Worm (Caenorhabditis elegans) whole organism, L4 larva: ENCODE results near the gene szy-4.
A peak's percentile ranks its signal among the peaks of the same experiment; 100 is the strongest.

Source experiments
- D1046.2 ChIP-seq: fragments of 200-800 bp; sonication (Bioruptor generic); IDR thresholded peaks from 2 replicates; pipeline ENCODE4 v1.3.6; 2022; ENCODE audit warnings: missing genetic modification characterization, missing compliant biosample characterization
- F44E2.7 ChIP-seq: fragments of 200-800 bp; sonication (Bioruptor generic); IDR thresholded peaks from 2 replicates; pipeline ENCODE4 v2.1.2; 2022; ENCODE audit warnings: missing genetic modification characterization, missing compliant biosample characterization
- F49E8.2 ChIP-seq: sonication (generic microtip); optimal IDR thresholded peaks from 2 replicates; lab custom pipeline; 2016; ENCODE audit warnings: missing compliant biosample characterization, mild to moderate bottlenecking, missing genetic modification characterization, borderline replicate concordance
- T26A8.4 ChIP-seq: fragments of 200-800 bp; sonication (Bioruptor generic); IDR thresholded peaks from 2 replicates; pipeline ENCODE4 v1.3.6; 2022; ENCODE audit warnings: missing genetic modification characterization, missing compliant biosample characterization
- Y5F2A.4 ChIP-seq: fragments of 200-800 bp; sonication (Bioruptor generic); optimal IDR thresholded peaks from 2 replicates; lab custom pipeline; 2018; ENCODE audit warnings: mild to moderate bottlenecking, missing genetic modification characterization, missing compliant biosample characterization
- ZK546.5 ChIP-seq, 2 experiments: sonication (generic microtip); optimal IDR thresholded peaks; 2 replicates each; lab custom pipeline; 2017; ENCODE audit warnings: missing biosample characterization in 2 of 2, missing genetic modification characterization in 2 of 2
- ama-1 ChIP-seq: fragments of 150-350 bp; optimal IDR thresholded peaks from 2 replicates; lab custom pipeline; 2014; ENCODE audit warnings: inconsistent platforms, mixed read lengths
- ceh-20 ChIP-seq: fragments of 200-800 bp; sonication (Bioruptor generic); IDR thresholded peaks from 2 replicates; pipeline ENCODE4 v1.3.6; 2022; ENCODE audit warnings: missing genetic modification reagents, missing genetic modification characterization, missing compliant biosample characterization
- ceh-32 ChIP-seq: sonication (generic microtip); optimal IDR thresholded peaks from 2 replicates; lab custom pipeline; 2016; ENCODE audit warnings: mild to moderate bottlenecking, missing genetic modification characterization, missing compliant biosample characterization; ENCODE audit not compliant: poor library complexity
- ceh-44 ChIP-seq: fragments of 200-800 bp; sonication (Bioruptor generic); IDR thresholded peaks from 2 replicates; pipeline ENCODE4 v1.3.6; 2022; ENCODE audit warnings: missing genetic modification reagents, missing genetic modification characterization, missing compliant biosample characterization
- ceh-62 ChIP-seq: sonication (generic microtip); optimal IDR thresholded peaks from 2 replicates; lab custom pipeline; 2017; ENCODE audit warnings: missing biosample characterization, missing genetic modification characterization
- daf-16 ChIP-seq, 3 experiments: sonication (generic microtip); optimal IDR thresholded peaks; 2 replicates each; lab custom pipeline; 2016 to 2017; ENCODE audit warnings: missing genetic modification characterization in 3 of 3, missing genetic modification reagents in 3 of 3, mild to moderate bottlenecking in 2 of 3, missing compliant biosample characterization in 2 of 3, missing biosample characterization in 1 of 3, moderate library complexity in 1 of 3
- daf-19 ChIP-seq: fragments of 200-800 bp; sonication (Bioruptor generic); conservative IDR thresholded peaks from 2 replicates; pipeline ENCODE4 v1.3.6; 2022; ENCODE audit warnings: missing genetic modification characterization, missing compliant biosample characterization
- daf-8 ChIP-seq: fragments of 200-800 bp; sonication (Bioruptor generic); IDR thresholded peaks from 2 replicates; pipeline ENCODE4 v1.3.6; 2022; ENCODE audit warnings: missing genetic modification characterization, missing compliant biosample characterization
- dmd-6 ChIP-seq: fragments of 200-800 bp; sonication (Bioruptor generic); IDR thresholded peaks from 2 replicates; pipeline ENCODE4 v1.3.6; 2022; ENCODE audit warnings: missing genetic modification reagents, missing genetic modification characterization, missing compliant biosample characterization
- dmd-9 ChIP-seq: fragments of 200-800 bp; sonication (Bioruptor generic); IDR thresholded peaks from 2 replicates; pipeline ENCODE4 v1.3.6; 2022; ENCODE audit warnings: missing genetic modification reagents, missing genetic modification characterization, missing compliant biosample characterization
- duxl-1 ChIP-seq: sonication (generic microtip); optimal IDR thresholded peaks from 2 replicates; lab custom pipeline; 2016; ENCODE audit warnings: mild to moderate bottlenecking, missing genetic modification characterization, moderate library complexity, missing compliant biosample characterization; ENCODE audit not compliant: poor library complexity
- dve-1 ChIP-seq: sonication (generic microtip); optimal IDR thresholded peaks from 2 replicates; lab custom pipeline; 2017; ENCODE audit warnings: antibody characterized with exemption, mild to moderate bottlenecking, missing genetic modification characterization, missing compliant biosample characterization; ENCODE audit not compliant: insufficient read depth
- egl-43 ChIP-seq: fragments of 200-800 bp; sonication (Bioruptor generic); IDR thresholded peaks from 2 replicates; pipeline ENCODE4 v1.3.6; 2022; ENCODE audit warnings: missing genetic modification reagents, missing genetic modification characterization, missing compliant biosample characterization
- gei-8 ChIP-seq: fragments of 200-800 bp; sonication (Bioruptor generic); optimal IDR thresholded peaks from 2 replicates; lab custom pipeline; 2018; ENCODE audit warnings: mild to moderate bottlenecking, missing genetic modification characterization, missing compliant biosample characterization
- jun-1 ChIP-seq: fragments of 150-350 bp; optimal IDR thresholded peaks from 2 replicates; lab custom pipeline; 2014; ENCODE audit warnings: missing biosample characterization, missing genetic modification reagents, missing genetic modification characterization
- lim-7 ChIP-seq: fragments of 200-800 bp; sonication (Bioruptor generic); IDR thresholded peaks from 2 replicates; pipeline ENCODE4 v1.3.6; 2022; ENCODE audit warnings: missing genetic modification characterization, missing compliant biosample characterization
- lin-1 ChIP-seq: fragments of 200-800 bp; sonication (Bioruptor generic); IDR thresholded peaks from 2 replicates; pipeline ENCODE4 v1.3.6; 2022; ENCODE audit warnings: missing genetic modification reagents, missing genetic modification characterization, missing compliant biosample characterization
- lin-13 ChIP-seq: fragments of 150-350 bp; optimal IDR thresholded peaks from 2 replicates; lab custom pipeline; 2014; ENCODE audit warnings: missing biosample characterization, missing genetic modification reagents, missing genetic modification characterization
- lin-15B ChIP-seq: fragments of 150-350 bp; sonication (generic microtip); optimal IDR thresholded peaks from 3 replicates; lab custom pipeline; 2014; ENCODE audit warnings: missing biosample characterization, missing genetic modification characterization
- lin-38 ChIP-seq: fragments of 200-800 bp; sonication (Bioruptor generic); IDR thresholded peaks from 2 replicates; pipeline ENCODE4 v1.3.6; 2022; ENCODE audit warnings: missing genetic modification reagents, missing genetic modification characterization, missing compliant biosample characterization
- madf-9 ChIP-seq: fragments of 200-800 bp; sonication (Bioruptor generic); conservative IDR thresholded peaks from 2 replicates; pipeline ENCODE4 v1.3.6; 2022; ENCODE audit warnings: missing genetic modification reagents, missing genetic modification characterization, missing compliant biosample characterization
- mdl-1 ChIP-seq, 2 experiments: fragments of 150-350 bp in 1 of 2; sonication (generic microtip) in 1 of 2; optimal IDR thresholded peaks; 2 replicates each; lab custom pipeline; 2014 to 2017; ENCODE audit warnings: missing biosample characterization in 2 of 2, missing genetic modification characterization in 2 of 2
- mdt-29 ChIP-seq: fragments of 200-800 bp; sonication (Bioruptor generic); IDR thresholded peaks from 2 replicates; pipeline ENCODE4 v1.3.6; 2022; ENCODE audit warnings: missing genetic modification reagents, missing genetic modification characterization, missing compliant biosample characterization
- mes-2 ChIP-seq: sonication (generic microtip); optimal IDR thresholded peaks from 2 replicates; lab custom pipeline; 2016; ENCODE audit warnings: missing genotype, mild to moderate bottlenecking, missing genetic modification characterization, missing compliant biosample characterization; ENCODE audit not compliant: poor library complexity, severe bottlenecking
- nhr-10 ChIP-seq: fragments of 150-350 bp; optimal IDR thresholded peaks from 2 replicates; lab custom pipeline; 2014; ENCODE audit warnings: missing biosample characterization, missing genetic modification characterization
- nhr-11 ChIP-seq: fragments of 150-350 bp; optimal IDR thresholded peaks from 2 replicates; lab custom pipeline; 2014; ENCODE audit warnings: missing biosample characterization, missing genetic modification characterization
- nhr-28 ChIP-seq: fragments of 150-350 bp; optimal IDR thresholded peaks from 2 replicates; lab custom pipeline; 2014; ENCODE audit warnings: missing biosample characterization, missing genetic modification characterization
- nhr-6 ChIP-seq: fragments of 150-350 bp; optimal IDR thresholded peaks from 2 replicates; lab custom pipeline; 2014; ENCODE audit warnings: missing biosample characterization, missing genetic modification characterization
- pha-4 ChIP-seq, 2 experiments: fragments of 150-350 bp in 1 of 2; fragments of 200-800 bp in 1 of 2; sonication (Bioruptor generic) in 1 of 2; IDR thresholded peaks in 1 of 2; optimal IDR thresholded peaks in 1 of 2; 2 replicates each; pipeline versions ENCODE4 v1.3.6 to Lab custom; 2014 to 2022; ENCODE audit warnings: missing genetic modification characterization in 2 of 2, missing genetic modification reagents in 2 of 2, missing biosample characterization in 1 of 2, missing compliant biosample characterization in 1 of 2
- php-3 ChIP-seq: fragments of 200-800 bp; sonication (Bioruptor generic); IDR thresholded peaks from 2 replicates; pipeline ENCODE4 v1.3.6; 2022; ENCODE audit warnings: missing genetic modification reagents, missing genetic modification characterization, missing compliant biosample characterization
- saeg-2 ChIP-seq: fragments of 200-800 bp; sonication (Bioruptor generic); IDR thresholded peaks from 2 replicates; pipeline ENCODE4 v1.3.6; 2022; ENCODE audit warnings: missing genetic modification reagents, missing genetic modification characterization, missing compliant biosample characterization
- set-16 ChIP-seq: fragments of 200-800 bp; sonication (Bioruptor generic); IDR thresholded peaks from 2 replicates; pipeline ENCODE4 v1.3.6; 2022; ENCODE audit warnings: missing genetic modification reagents, missing genetic modification characterization, missing compliant biosample characterization
- snpc-1.2 ChIP-seq: fragments of 200-800 bp; sonication (Bioruptor generic); IDR thresholded peaks from 2 replicates; pipeline ENCODE4 v1.3.6; 2022; ENCODE audit warnings: missing genetic modification reagents, missing genetic modification characterization, missing compliant biosample characterization
- snpc-4 ChIP-seq: fragments of 150-350 bp; optimal IDR thresholded peaks from 2 replicates; lab custom pipeline; 2014; ENCODE audit warnings: missing biosample characterization, missing genetic modification characterization
- unc-130 ChIP-seq: sonication (generic microtip); optimal IDR thresholded peaks from 2 replicates; lab custom pipeline; 2016; ENCODE audit warnings: missing genetic modification reagents, missing genetic modification characterization, missing compliant biosample characterization
- unc-39 ChIP-seq: sonication (generic microtip); optimal IDR thresholded peaks from 2 replicates; lab custom pipeline; 2017; ENCODE audit warnings: missing biosample characterization, missing genetic modification characterization
- vab-7 ChIP-seq: fragments of 200-800 bp; sonication (Bioruptor generic); IDR thresholded peaks from 2 replicates; pipeline ENCODE4 v1.3.6; 2022; ENCODE audit warnings: missing genetic modification reagents, missing genetic modification characterization, missing compliant biosample characterization
- zfp-3 ChIP-seq: fragments of 200-800 bp; sonication (Bioruptor generic); conservative IDR thresholded peaks from 2 replicates; pipeline ENCODE4 v1.3.6; 2022; ENCODE audit warnings: missing genetic modification reagents, missing genetic modification characterization, missing compliant biosample characterization
- zip-2 ChIP-seq: fragments of 150-350 bp; optimal IDR thresholded peaks from 2 replicates; lab custom pipeline; 2014; ENCODE audit warnings: missing biosample characterization, missing genetic modification characterization
- ztf-11 ChIP-seq: fragments of 150-350 bp; optimal IDR thresholded peaks from 2 replicates; lab custom pipeline; 2014; ENCODE audit warnings: missing biosample characterization, missing genetic modification characterization

Gene szy-4

ce11 chrII:6248503-6248902 is 50.0 kb downstream of the szy-4 start (continued):
- TF ChIP-seq nhr-10 (tag; lab: Kevin White, UChicago) = no peak
- TF ChIP-seq F44E2.7 (GFP tag; lab: Robert Waterston, UW) = no peak
- no peak for TF ChIP-seq snpc-4 (tag; lab: Kevin White, UChicago)
- no peak for TF ChIP-seq gei-8
- no peak for TF ChIP-seq unc-39 (tag; lab: Kevin White, UChicago)
- no peak; the same call in 1 of the 2 replicates for TF ChIP-seq vab-7 (GFP tag; lab: Robert Waterston, UW)
- TF ChIP-seq lim-7 = peak; percentile 70
- peak; percentile 57; the same call in 1 of the 2 replicates for TF ChIP-seq pha-4 (GFP tag; IDR thresholded peaks at IDR 0.05; lab: Robert Waterston, UW)
- no peak for TF ChIP-seq pha-4 (tag; optimal IDR thresholded peaks at IDR 0.05; lab: Kevin White, UChicago)
- TF ChIP-seq madf-9 (GFP tag; lab: Robert Waterston, UW) = no peak
- no peak for TF ChIP-seq egl-43
- TF ChIP-seq daf-8 (GFP tag; lab: Robert Waterston, UW) = no peak
- no peak for TF ChIP-seq T26A8.4 (GFP tag; lab: Robert Waterston, UW)
- no peak for TF ChIP-seq saeg-2 (GFP tag; lab: Robert Waterston, UW)
- no peak for TF ChIP-seq ceh-62 (tag; lab: Kevin White, UChicago)
- TF ChIP-seq ceh-44 (GFP tag; lab: Robert Waterston, UW) = no peak
- no peak for TF ChIP-seq lin-13 (GFP tag; lab: Kevin White, UChicago)
- 0 out of 2 replicates have a peak, but pooled peaks have one; percentile 29 for TF ChIP-seq mdt-29 (GFP tag; lab: Robert Waterston, UW)
- TF ChIP-seq daf-16 (GFP tag; optimal IDR thresholded peaks at IDR 0.05; lab: Kevin White, UChicago) = peak in 1 of 2 experiments; percentile 54
- peak; percentile 39 for TF ChIP-seq daf-16 (tag; optimal IDR thresholded peaks at IDR 0.05; lab: Kevin White, UChicago)
- TF ChIP-seq Y5F2A.4 (GFP tag; lab: Kevin White, UChicago) = peak; percentile 67
- TF ChIP-seq jun-1 (tag; lab: Kevin White, UChicago) = no peak
- peak; percentile 11; the same call in 1 of the 2 replicates for TF ChIP-seq set-16 (GFP tag; lab: Robert Waterston, UW)
- TF ChIP-seq unc-130 = peak; percentile 13
- TF ChIP-seq lin-15B (tag; lab: Kevin White, UChicago) = no peak
- TF ChIP-seq ZK546.5 (tag; optimal IDR thresholded peaks at IDR 0.05; lab: Kevin White, UChicago) = no peak
- no peak for TF ChIP-seq mdl-1 (tag; optimal IDR thresholded peaks at IDR 0.05; lab: Kevin White, UChicago)
- 0 out of 2 replicates have a peak, but pooled peaks have one; percentile 35 for TF ChIP-seq dmd-9
- peak; percentile 67; the same call in 1 of the 2 replicates for TF ChIP-seq php-3 (GFP tag; lab: Robert Waterston, UW)
- peak; percentile 70 for TF ChIP-seq lin-38 (GFP tag; lab: Robert Waterston, UW)
- 0 out of 2 replicates have a peak, but pooled peaks have one; percentile 30 for TF ChIP-seq ceh-20 (GFP tag; lab: Robert Waterston, UW)
- TF ChIP-seq D1046.2 (GFP tag; lab: Robert Waterston, UW) = peak; percentile 77; the same call in 1 of the 2 replicates
- TF ChIP-seq zip-2 = no peak

ce11 chrII:6250782-6251461 is 52.4 kb downstream of the szy-4 start, which contains the start of gene phb-2:
TSS of gene phb-2 (plus strand) at chrII:6251411.
- peak; percentile 79 for TF ChIP-seq nhr-6
- TF ChIP-seq ama-1 (lab: Kevin White, UChicago) = peak; percentile 60
- no peak for TF ChIP-seq ztf-11 (tag; lab: Kevin White, UChicago)
- TF ChIP-seq zfp-3 (GFP tag; lab: Robert Waterston, UW) = no peak
- TF ChIP-seq unc-130 = peak; percentile 55
- TF ChIP-seq lin-1 (GFP tag; lab: Robert Waterston, UW) = no peak
- TF ChIP-seq pha-4 (GFP tag; IDR thresholded peaks at IDR 0.05; lab: Robert Waterston, UW) = peak; percentile 48; the same call in 1 of the 2 replicates
- TF ChIP-seq pha-4 (tag; optimal IDR thresholded peaks at IDR 0.05; lab: Kevin White, UChicago) = peak; percentile 80
- TF ChIP-seq saeg-2 (GFP tag; lab: Robert Waterston, UW) = no peak
- TF ChIP-seq F49E8.2 = no peak
- peak; percentile 41 for TF ChIP-seq nhr-11 (tag; lab: Kevin White, UChicago)
- TF ChIP-seq mdl-1 (tag; optimal IDR thresholded peaks at IDR 0.05; lab: Kevin White, UChicago) = peak in 1 of 2 experiments; percentile 0
- peak; percentile 70 for TF ChIP-seq T26A8.4 (GFP tag; lab: Robert Waterston, UW)
- 0 out of 2 replicates have a peak, but pooled peaks have one; percentile 18 for TF ChIP-seq daf-19 (GFP tag; lab: Robert Waterston, UW)
- TF ChIP-seq unc-39 (tag; lab: Kevin White, UChicago) = no peak
- TF ChIP-seq snpc-1.2 = no peak
- peak; percentile 77 for TF ChIP-seq nhr-28 (tag; lab: Kevin White, UChicago)
- TF ChIP-seq dmd-6 = peak; percentile 38
- peak; percentile 87 for TF ChIP-seq mes-2 (tag; lab: Kevin White, UChicago)
- no peak for TF ChIP-seq ceh-32
- peak; percentile 50 for TF ChIP-seq dve-1 (tag; lab: Kevin White, UChicago)
- TF ChIP-seq nhr-10 (tag; lab: Kevin White, UChicago) = no peak
- TF ChIP-seq duxl-1 (tag; lab: Kevin White, UChicago) = peak; percentile 40
- no peak for TF ChIP-seq lim-7
